Worm (Caenorhabditis elegans) whole organism, L4 larva: Measurements from ENCODE around the gene baf-1.

Experiments
- F10B5.3 ChIP-seq: sonication (generic microtip); optimal IDR thresholded peaks from 2 replicates; lab custom pipeline; 2016; ENCODE audit warnings: mild to moderate bottlenecking, missing genetic modification characterization, missing compliant biosample characterization
- F26F4.8 ChIP-seq: fragments of 200-800 bp; sonication (Bioruptor generic); conservative IDR thresholded peaks from 2 replicates; pipeline ENCODE4 v1.3.6; 2022; ENCODE audit warnings: missing genetic modification characterization, missing compliant biosample characterization
- F44E2.7 ChIP-seq: fragments of 200-800 bp; sonication (Bioruptor generic); IDR thresholded peaks from 2 replicates; pipeline ENCODE4 v2.1.2; 2022; ENCODE audit warnings: missing genetic modification characterization, missing compliant biosample characterization
- R02D3.7 ChIP-seq: fragments of 150-350 bp; sonication (generic microtip); optimal IDR thresholded peaks from 3 replicates; lab custom pipeline; 2014; ENCODE audit warnings: missing biosample characterization, missing genetic modification characterization
- T20F7.1 ChIP-seq: fragments of 200-800 bp; sonication (Bioruptor generic); optimal IDR thresholded peaks from 2 replicates; lab custom pipeline; 2018; ENCODE audit warnings: mild to moderate bottlenecking, missing genetic modification characterization, missing compliant biosample characterization
- Y105C5A.15 ChIP-seq: fragments of 200-800 bp; sonication (Bioruptor generic); IDR thresholded peaks from 2 replicates; pipeline ENCODE4 v1.3.6; 2022; ENCODE audit warnings: missing genetic modification characterization, missing compliant biosample characterization
- Y75B8A.6 ChIP-seq: fragments of 200-800 bp; sonication (Bioruptor generic); IDR thresholded peaks from 2 replicates; pipeline ENCODE4 v1.3.6; 2022; ENCODE audit warnings: missing genetic modification reagents, missing genetic modification characterization, missing compliant biosample characterization
- aha-1 ChIP-seq: fragments of 150-350 bp; peaks from one replicate; lab custom pipeline; 2014; ENCODE audit warnings: missing biosample characterization, missing genetic modification characterization
- aly-2 ChIP-seq: sonication (generic microtip); optimal IDR thresholded peaks from 2 replicates; lab custom pipeline; 2018; ENCODE audit warnings: missing biosample characterization, missing genetic modification characterization
- ceh-20 ChIP-seq: fragments of 200-800 bp; sonication (Bioruptor generic); IDR thresholded peaks from 2 replicates; pipeline ENCODE4 v1.3.6; 2022; ENCODE audit warnings: missing genetic modification reagents, missing genetic modification characterization, missing compliant biosample characterization
- ctbp-1 ChIP-seq: fragments of 200-800 bp; sonication (Bioruptor generic); IDR thresholded peaks from 2 replicates; pipeline ENCODE4 v1.3.6; 2022; ENCODE audit warnings: missing genetic modification reagents, missing genetic modification characterization, missing compliant biosample characterization
- daf-12 ChIP-seq: fragments of 150-350 bp; optimal IDR thresholded peaks from 2 replicates; lab custom pipeline; 2014; ENCODE audit warnings: missing biosample characterization, missing genetic modification reagents, missing genetic modification characterization
- daf-16 ChIP-seq, 3 experiments: sonication (generic microtip); optimal IDR thresholded peaks; 2 replicates each; lab custom pipeline; 2016 to 2017; ENCODE audit warnings: missing genetic modification characterization in 3 of 3, missing genetic modification reagents in 3 of 3, mild to moderate bottlenecking in 2 of 3, missing compliant biosample characterization in 2 of 3, missing biosample characterization in 1 of 3, moderate library complexity in 1 of 3
- daf-19 ChIP-seq: fragments of 200-800 bp; sonication (Bioruptor generic); conservative IDR thresholded peaks from 2 replicates; pipeline ENCODE4 v1.3.6; 2022; ENCODE audit warnings: missing genetic modification characterization, missing compliant biosample characterization
- dmd-6 ChIP-seq: fragments of 200-800 bp; sonication (Bioruptor generic); IDR thresholded peaks from 2 replicates; pipeline ENCODE4 v1.3.6; 2022; ENCODE audit warnings: missing genetic modification reagents, missing genetic modification characterization, missing compliant biosample characterization
- dve-1 ChIP-seq: sonication (generic microtip); optimal IDR thresholded peaks from 2 replicates; lab custom pipeline; 2017; ENCODE audit warnings: antibody characterized with exemption, mild to moderate bottlenecking, missing genetic modification characterization, missing compliant biosample characterization; ENCODE audit not compliant: insufficient read depth
- egl-43 ChIP-seq: fragments of 200-800 bp; sonication (Bioruptor generic); IDR thresholded peaks from 2 replicates; pipeline ENCODE4 v1.3.6; 2022; ENCODE audit warnings: missing genetic modification reagents, missing genetic modification characterization, missing compliant biosample characterization
- fkh-10 ChIP-seq: fragments of 150-350 bp; optimal IDR thresholded peaks from 2 replicates; lab custom pipeline; 2014; ENCODE audit warnings: missing biosample characterization, missing genetic modification reagents, missing genetic modification characterization
- fos-1 ChIP-seq: fragments of 150-350 bp; optimal IDR thresholded peaks from 2 replicates; lab custom pipeline; 2014; ENCODE audit warnings: missing biosample characterization, missing genetic modification characterization
- hlh-11 ChIP-seq: fragments of 200-800 bp; sonication (Bioruptor generic); optimal IDR thresholded peaks from 2 replicates; lab custom pipeline; 2018; ENCODE audit warnings: mild to moderate bottlenecking, missing genetic modification characterization, missing compliant biosample characterization
- hlh-30 ChIP-seq: sonication (generic microtip); optimal IDR thresholded peaks from 2 replicates; lab custom pipeline; 2017; ENCODE audit warnings: antibody characterized with exemption, mild to moderate bottlenecking, missing genetic modification characterization, missing compliant biosample characterization; ENCODE audit not compliant: insufficient read depth
- lin-13 ChIP-seq: fragments of 150-350 bp; optimal IDR thresholded peaks from 2 replicates; lab custom pipeline; 2014; ENCODE audit warnings: missing biosample characterization, missing genetic modification reagents, missing genetic modification characterization
- lin-39 ChIP-seq: fragments of 150-350 bp; optimal IDR thresholded peaks from 2 replicates; lab custom pipeline; 2014; ENCODE audit warnings: missing biosample characterization, missing genetic modification reagents, missing genetic modification characterization
- mdt-29 ChIP-seq: fragments of 200-800 bp; sonication (Bioruptor generic); IDR thresholded peaks from 2 replicates; pipeline ENCODE4 v1.3.6; 2022; ENCODE audit warnings: missing genetic modification reagents, missing genetic modification characterization, missing compliant biosample characterization
- mes-2 ChIP-seq: sonication (generic microtip); optimal IDR thresholded peaks from 2 replicates; lab custom pipeline; 2016; ENCODE audit warnings: missing genotype, mild to moderate bottlenecking, missing genetic modification characterization, missing compliant biosample characterization; ENCODE audit not compliant: poor library complexity, severe bottlenecking
- mxl-2 ChIP-seq: fragments of 200-800 bp; sonication (Bioruptor generic); conservative IDR thresholded peaks from 2 replicates; pipeline ENCODE4 v1.3.6; 2022; ENCODE audit warnings: missing genetic modification reagents, missing genetic modification characterization, missing compliant biosample characterization
- nhr-111 ChIP-seq: fragments of 200-800 bp; sonication (Bioruptor generic); optimal IDR thresholded peaks from 2 replicates; lab custom pipeline; 2018; ENCODE audit warnings: mild to moderate bottlenecking, missing genetic modification characterization, missing compliant biosample characterization
- nhr-25 ChIP-seq: sonication (generic microtip); optimal IDR thresholded peaks from 2 replicates; lab custom pipeline; 2017; ENCODE audit warnings: missing genetic modification characterization, mild to moderate bottlenecking, missing compliant biosample characterization, antibody characterized with exemption, moderate library complexity, borderline replicate concordance; ENCODE audit not compliant: insufficient read depth
- nhr-28 ChIP-seq: fragments of 150-350 bp; optimal IDR thresholded peaks from 2 replicates; lab custom pipeline; 2014; ENCODE audit warnings: missing biosample characterization, missing genetic modification characterization
- nhr-6 ChIP-seq: fragments of 150-350 bp; optimal IDR thresholded peaks from 2 replicates; lab custom pipeline; 2014; ENCODE audit warnings: missing biosample characterization, missing genetic modification characterization
- nhr-77 ChIP-seq: fragments of 150-350 bp; optimal IDR thresholded peaks from 2 replicates; lab custom pipeline; 2014; ENCODE audit warnings: missing biosample characterization, missing genetic modification characterization
- pqm-1 ChIP-seq: sonication (generic microtip); optimal IDR thresholded peaks from 2 replicates; lab custom pipeline; 2017; ENCODE audit warnings: missing biosample characterization, missing genetic modification characterization
- tra-1 ChIP-seq: fragments of 200-800 bp; sonication (Bioruptor generic); IDR thresholded peaks from 2 replicates; pipeline ENCODE4 v1.3.6; 2022; ENCODE audit warnings: missing genetic modification reagents, missing genetic modification characterization, missing compliant biosample characterization
- unc-62 ChIP-seq, 3 experiments: fragments of 150-350 bp in 1 of 3; sonication (generic microtip); optimal IDR thresholded peaks in 2 of 3; peaks in 1 of 3; 1 replicate in 1 of 3; 2 replicates in 2 of 3; lab custom pipeline; 2014 to 2017; ENCODE audit warnings: missing biosample characterization in 3 of 3, missing genetic modification characterization in 3 of 3, missing genetic modification reagents in 3 of 3, missing genotype in 1 of 3
- zag-1 ChIP-seq: fragments of 150-350 bp; optimal IDR thresholded peaks from 2 replicates; lab custom pipeline; 2014; ENCODE audit warnings: missing biosample characterization, missing genetic modification characterization
- zfp-2 ChIP-seq: sonication (generic microtip); optimal IDR thresholded peaks from 2 replicates; lab custom pipeline; 2016; ENCODE audit warnings: mild to moderate bottlenecking, missing genetic modification characterization, missing compliant biosample characterization

The baf-1 gene

ce11 chrIII:9485373-9485772 lies 18.1 kb downstream of the baf-1 start, which contains the start of gene bre-3:
Gene bre-3 (minus strand): TSS chrIII:9485473.
- TF ChIP-seq aha-1 (tag; lab: Kevin White, UChicago), result peak; percentile 69
- TF ChIP-seq F26F4.8 (GFP tag; lab: Robert Waterston, UW), result no peak

- TF ChIP-seq hlh-11 (tag; lab: Kevin White, UChicago) (peak; percentile 31), dmd-6 (GFP tag; lab: Robert Waterston, UW) (peak; percentile 53), daf-16 (GFP tag; optimal IDR thresholded peaks at IDR 0.05; lab: Kevin White, UChicago) (no peak), daf-16 (tag; optimal IDR thresholded peaks at IDR 0.05; lab: Kevin White, UChicago) (peak; percentile 85), dve-1 (tag; lab: Kevin White, UChicago) (peak; percentile 67), ceh-20 (GFP tag; lab: Robert Waterston, UW) (no peak), mes-2 (tag; lab: Kevin White, UChicago) (no peak), pqm-1 (tag; lab: Kevin White, UChicago) (peak; percentile 66), nhr-77 (tag; lab: Kevin White, UChicago) (peak; percentile 54), nhr-28 (tag; lab: Kevin White, UChicago) (peak; percentile 53)
Observed at ce11 chrIII:9487454-9487853, 20.2 kb downstream of the baf-1 start.

- no peak for TF ChIP-seq aha-1 (tag; lab: Kevin White, UChicago)
- no peak for TF ChIP-seq aly-2 (tag; lab: Kevin White, UChicago)
- no peak for TF ChIP-seq daf-19 (GFP tag; lab: Robert Waterston, UW)
- TF ChIP-seq lin-39 (tag; lab: Kevin White, UChicago), result no peak
- TF ChIP-seq zfp-2, result no peak
- TF ChIP-seq R02D3.7, result no peak
- TF ChIP-seq F44E2.7 (GFP tag; lab: Robert Waterston, UW), result no peak
- TF ChIP-seq zag-1 (tag; lab: Kevin White, UChicago), result no peak
- no peak for TF ChIP-seq mxl-2
- no peak for TF ChIP-seq dmd-6 (GFP tag; lab: Robert Waterston, UW)
- no peak for TF ChIP-seq hlh-30
- TF ChIP-seq F26F4.8 (GFP tag; lab: Robert Waterston, UW), result no peak
- TF ChIP-seq T20F7.1, result no peak
- TF ChIP-seq egl-43 (GFP tag; lab: Robert Waterston, UW), result no peak
- no peak for TF ChIP-seq fos-1 (tag; lab: Kevin White, UChicago)
- TF ChIP-seq mdt-29 (GFP tag; lab: Robert Waterston, UW), result no peak
- TF ChIP-seq F10B5.3 (tag; lab: Kevin White, UChicago), result no peak
- no peak for TF ChIP-seq fkh-10 (GFP tag; lab: Kevin White, UChicago)
- no peak for TF ChIP-seq nhr-111 (GFP tag; lab: Kevin White, UChicago)
- TF ChIP-seq, all 104 proteins: peak for 0
Observed at ce11 chrIII:9488027-9488426, 20.8 kb downstream of the baf-1 start.

ce11 chrIII:9488431-9488830 lies 21.2 kb downstream of the baf-1 start, which contains the start of gene nlp-36:
Gene nlp-36 (plus strand): TSS chrIII:9488731.
- no peak for TF ChIP-seq lin-13 (GFP tag; lab: Kevin White, UChicago)
- TF ChIP-seq nhr-6 (tag; lab: Kevin White, UChicago), result no peak
- TF ChIP-seq unc-62 (GFP tag; optimal IDR thresholded peaks at IDR 0.05 in 1 of 2; lab: Kevin White, UChicago), result no peak
- TF ChIP-seq unc-62 (tag; optimal IDR thresholded peaks at IDR 0.05; lab: Kevin White, UChicago), result no peak
- no peak for TF ChIP-seq tra-1 (GFP tag; lab: Robert Waterston, UW)
- no peak for TF ChIP-seq nhr-111 (GFP tag; lab: Kevin White, UChicago)
- no peak for TF ChIP-seq zfp-2
- no peak for TF ChIP-seq Y75B8A.6
- no peak for TF ChIP-seq ctbp-1 (GFP tag; lab: Robert Waterston, UW)
- TF ChIP-seq daf-12 (tag; lab: Kevin White, UChicago), result no peak
- no peak for TF ChIP-seq Y105C5A.15
- TF ChIP-seq egl-43 (GFP tag; lab: Robert Waterston, UW), result no peak
- TF ChIP-seq nhr-25, result no peak
- TF ChIP-seq ceh-20 (GFP tag; lab: Robert Waterston, UW), result no peak
